Fruit fly (Drosophila melanogaster): ENCODE measurements around the gene Axn.
A peak's percentile ranks its signal among the peaks of the same experiment; 100 is the strongest.

The Axn gene

dm6 chr3R:30043139-30043744 is 20.6 kb downstream of the Axn start, which contains the start of gene Sry-delta:
Gene Sry-delta, plus strand, starts transcription at chr3R:30043341.
- TF ChIP-seq Pif1A (GFP tag; optimal IDR thresholded peaks at IDR 0.05) = no peak
- TF ChIP-seq CG8159 (tag; optimal IDR thresholded peaks at IDR 0.05) = no peak
- no peak for TF ChIP-seq D1 (tag; optimal IDR thresholded peaks at IDR 0.05)
- no peak for TF ChIP-seq CG14655 (GFP tag; optimal IDR thresholded peaks at IDR 0.05)
- TF ChIP-seq Snoo (tag; optimal IDR thresholded peaks at IDR 0.05) = peak; percentile 65
- no peak for TF ChIP-seq gl (tag; optimal IDR thresholded peaks at IDR 0.05)
- peak; percentile 42; the same call in 1 of the 2 replicates for TF ChIP-seq rn (GFP tag; IDR thresholded peaks at IDR 0.05)
- TF ChIP-seq Pif1B (GFP tag; optimal IDR thresholded peaks at IDR 0.05) = no peak
- TF ChIP-seq CG13204 (GFP tag; optimal IDR thresholded peaks at IDR 0.05) = no peak
- TF ChIP-seq CG15710 (tag; optimal IDR thresholded peaks at IDR 0.05) = peak; percentile 48
- no peak for TF ChIP-seq CG12605 (GFP tag; IDR thresholded peaks at IDR 0.05)
- no peak for TF ChIP-seq CG9948 (tag; optimal IDR thresholded peaks at IDR 0.05)
- TF ChIP-seq fd96Ca (GFP tag; IDR thresholded peaks at IDR 0.05) = peak; percentile 70; the same call in 2 of the 3 replicates
- no peak for TF ChIP-seq CG32121 (GFP tag; IDR thresholded peaks at IDR 0.05)
- no peak for TF ChIP-seq EcR (GFP tag; optimal IDR thresholded peaks at IDR 0.05)
- TF ChIP-seq CG17806 (tag; optimal IDR thresholded peaks at IDR 0.05) = peak; percentile 23
- TF ChIP-seq CG10348 (GFP tag; IDR thresholded peaks at IDR 0.05) = no peak
- TF ChIP-seq CG4496 (GFP tag; IDR thresholded peaks at IDR 0.05) = peak; percentile 43; the same call in 2 of the 3 replicates
- no peak for TF ChIP-seq CG34367 (tag; optimal IDR thresholded peaks at IDR 0.05)
- peak; percentile 75 for TF ChIP-seq Ets98B (GFP tag; IDR thresholded peaks at IDR 0.05)
- TF ChIP-seq CG8301 (tag; optimal IDR thresholded peaks at IDR 0.05) = no peak

- TF ChIP-seq CG14655 (GFP tag; optimal IDR thresholded peaks at IDR 0.05) (no peak), CG9948 (tag; optimal IDR thresholded peaks at IDR 0.05) (peak; percentile 76), CG12605 (GFP tag; IDR thresholded peaks at IDR 0.05) (peak; percentile 78), CG10348 (GFP tag; IDR thresholded peaks at IDR 0.05) (peak; percentile 84), Snoo (tag; optimal IDR thresholded peaks at IDR 0.05) (peak; percentile 94), CG4496 (GFP tag; IDR thresholded peaks at IDR 0.05) (peak; percentile 94), D1 (tag; optimal IDR thresholded peaks at IDR 0.05) (no peak), CG8159 (tag; optimal IDR thresholded peaks at IDR 0.05) (peak; percentile 84), gl (tag; optimal IDR thresholded peaks at IDR 0.05) (peak; percentile 78), CG34367 (tag; optimal IDR thresholded peaks at IDR 0.05) (peak; percentile 77), CG17806 (tag; optimal IDR thresholded peaks at IDR 0.05) (peak; percentile 83), fd96Ca (GFP tag; IDR thresholded peaks at IDR 0.05) (peak; percentile 95), CG13204 (GFP tag; optimal IDR thresholded peaks at IDR 0.05) (no peak), CG32121 (GFP tag; IDR thresholded peaks at IDR 0.05) (peak; percentile 89), EcR (GFP tag; optimal IDR thresholded peaks at IDR 0.05) (no peak), Pif1A (GFP tag; optimal IDR thresholded peaks at IDR 0.05) (peak; percentile 88), Ets98B (GFP tag; IDR thresholded peaks at IDR 0.05) (peak; percentile 92), rn (GFP tag; IDR thresholded peaks at IDR 0.05) (peak; percentile 73), Pif1B (GFP tag; optimal IDR thresholded peaks at IDR 0.05) (peak; percentile 94), CG8301 (tag; optimal IDR thresholded peaks at IDR 0.05) (peak; percentile 81), CG15710 (tag; optimal IDR thresholded peaks at IDR 0.05) (peak; percentile 83)
These were observed 23.7 kb downstream of the Axn start, which contains the start of the genes RpL32 and CG7943 for dm6 chr3R:30046029-30047001. Gene RpL32, minus strand, starts transcription at chr3R:30046161. Gene CG7943, plus strand, starts transcription at chr3R:30046470.

dm6 chr3R:30050448-30050847 is 27.8 kb downstream of the Axn start:
- no peak for TF ChIP-seq D1 (tag; optimal IDR thresholded peaks at IDR 0.05)
- no peak for TF ChIP-seq CG12605 (GFP tag; IDR thresholded peaks at IDR 0.05)
- TF ChIP-seq rn (GFP tag; IDR thresholded peaks at IDR 0.05) = no peak
- TF ChIP-seq CG8159 (tag; optimal IDR thresholded peaks at IDR 0.05) = no peak
- TF ChIP-seq CG13204 (GFP tag; optimal IDR thresholded peaks at IDR 0.05) = no peak
- no peak for TF ChIP-seq CG32121 (GFP tag; IDR thresholded peaks at IDR 0.05)

dm6 chr3R:30051933-30052332 is 29.3 kb downstream of the Axn start, which contains the start of gene CG15528:
Gene CG15528, minus strand, starts transcription at chr3R:30052112.
- TF ChIP-seq EcR (GFP tag; optimal IDR thresholded peaks at IDR 0.05) (no peak), CG14655 (GFP tag; optimal IDR thresholded peaks at IDR 0.05) (no peak), CG15710 (tag; optimal IDR thresholded peaks at IDR 0.05) (no peak), CG9948 (tag; optimal IDR thresholded peaks at IDR 0.05) (no peak), CG32121 (GFP tag; IDR thresholded peaks at IDR 0.05) (no peak), CG4496 (GFP tag; IDR thresholded peaks at IDR 0.05) (no peak), CG8159 (tag; optimal IDR thresholded peaks at IDR 0.05) (no peak), CG34367 (tag; optimal IDR thresholded peaks at IDR 0.05) (no peak), Pif1B (GFP tag; optimal IDR thresholded peaks at IDR 0.05) (no peak), CG17806 (tag; optimal IDR thresholded peaks at IDR 0.05) (no peak), CG13204 (GFP tag; optimal IDR thresholded peaks at IDR 0.05) (no peak), fd96Ca (GFP tag; IDR thresholded peaks at IDR 0.05) (no peak), D1 (tag; optimal IDR thresholded peaks at IDR 0.05) (no peak), rn (GFP tag; IDR thresholded peaks at IDR 0.05) (no peak), CG8301 (tag; optimal IDR thresholded peaks at IDR 0.05) (no peak), gl (tag; optimal IDR thresholded peaks at IDR 0.05) (no peak), Pif1A (GFP tag; optimal IDR thresholded peaks at IDR 0.05) (no peak), CG10348 (GFP tag; IDR thresholded peaks at IDR 0.05) (no peak), Ets98B (GFP tag; IDR thresholded peaks at IDR 0.05) (no peak), Snoo (tag; optimal IDR thresholded peaks at IDR 0.05) (no peak)

Data from whole organism, pupa.